Fruit fly (Drosophila melanogaster) whole organism, embryonic: Measurements from ENCODE around the gene yellow-e2.
A peak's percentile ranks its signal among the peaks of the same experiment; 100 is the strongest.

Experiments
- Antp ChIP-seq: fragments of 200-800 bp; sonication (Bioruptor generic); optimal IDR thresholded peaks from 3 replicates; lab custom pipeline; 2016; ENCODE audit warnings: missing biosample characterization, missing genetic modification characterization
- Atf6 ChIP-seq: fragments of 200-800 bp; sonication (Bioruptor generic); IDR thresholded peaks from 2 replicates; pipeline ENCODE4 v1.3.6; 2022; ENCODE audit warnings: missing biosample characterization, missing genetic modification characterization
- Bgb ChIP-seq: fragments of 200-800 bp; sonication (Bioruptor generic); IDR thresholded peaks from 2 replicates; pipeline ENCODE4 v1.3.6; 2022; ENCODE audit warnings: missing biosample characterization, missing genetic modification characterization; ENCODE audit not compliant: partially characterized antibody
- C15 ChIP-seq: fragments of 200-800 bp; sonication (Bioruptor generic); IDR thresholded peaks from 3 replicates; pipeline ENCODE4 v1.3.6; 2022; ENCODE audit warnings: missing biosample characterization, missing genetic modification characterization
- CG10431 ChIP-seq: fragments of 200-800 bp; sonication (Bioruptor generic); optimal IDR thresholded peaks from 3 replicates; lab custom pipeline; 2018; ENCODE audit warnings: missing biosample characterization, mild to moderate bottlenecking, missing genetic modification characterization
- CG11456 ChIP-seq: fragments of 200-800 bp; sonication (Bioruptor generic); IDR thresholded peaks from 3 replicates; pipeline ENCODE4 v1.3.6; 2022; ENCODE audit warnings: missing biosample characterization, missing genetic modification characterization
- CG12659 ChIP-seq: fragments of 200-800 bp; sonication (Bioruptor generic); optimal IDR thresholded peaks from 3 replicates; lab custom pipeline; 2017; ENCODE audit warnings: mild to moderate bottlenecking, missing biosample characterization, missing genetic modification reagents, missing genetic modification characterization
- CG13123 ChIP-seq: fragments of 200-800 bp; sonication (Bioruptor generic); optimal IDR thresholded peaks from 2 replicates; lab custom pipeline; 2016; ENCODE audit warnings: missing biosample characterization, missing genetic modification characterization
- CG13296 ChIP-seq: fragments of 200-800 bp; sonication (Bioruptor generic); optimal IDR thresholded peaks from 3 replicates; lab custom pipeline; 2018; ENCODE audit warnings: missing biosample characterization, mild to moderate bottlenecking, missing genetic modification characterization
- CG13775 ChIP-seq: fragments of 200-800 bp; sonication (Bioruptor generic); optimal IDR thresholded peaks from 3 replicates; lab custom pipeline; 2017; ENCODE audit warnings: missing biosample characterization, mild to moderate bottlenecking, missing genetic modification characterization
- CG15514 ChIP-seq: fragments of 200-800 bp; sonication (Bioruptor generic); optimal IDR thresholded peaks from 3 replicates; lab custom pipeline; 2017; ENCODE audit warnings: missing biosample characterization, missing genetic modification characterization, mild to moderate bottlenecking, moderate library complexity, missing genetic modification reagents
- CG17568 ChIP-seq: fragments of 200-800 bp; sonication (Bioruptor generic); optimal IDR thresholded peaks from 2 replicates; lab custom pipeline; 2018; ENCODE audit warnings: missing biosample characterization, mild to moderate bottlenecking, missing genetic modification characterization, moderate library complexity
- CG17802 ChIP-seq: fragments of 200-800 bp; sonication (Bioruptor generic); optimal IDR thresholded peaks from 2 replicates; lab custom pipeline; 2018; ENCODE audit warnings: missing biosample characterization, mild to moderate bottlenecking, missing genetic modification characterization, moderate library complexity
- CG18764 ChIP-seq: fragments of 200-800 bp; sonication (Bioruptor generic); optimal IDR thresholded peaks from 3 replicates; lab custom pipeline; 2016; ENCODE audit warnings: missing biosample characterization, missing genetic modification characterization
- CG2129 ChIP-seq: fragments of 200-800 bp; sonication (Bioruptor generic); IDR thresholded peaks from 2 replicates; pipeline ENCODE4 v1.3.6; 2022; ENCODE audit warnings: missing biosample characterization, missing genetic modification characterization; ENCODE audit not compliant: partially characterized antibody
- CG2889 ChIP-seq: fragments of 200-800 bp; sonication (Bioruptor generic); IDR thresholded peaks from 3 replicates; pipeline ENCODE4 v1.3.6; 2022; ENCODE audit warnings: missing biosample characterization, missing genetic modification characterization
- CG3065 ChIP-seq: fragments of 200-800 bp; sonication (Bioruptor generic); optimal IDR thresholded peaks from 2 replicates; lab custom pipeline; 2016; ENCODE audit warnings: missing biosample characterization, missing genetic modification characterization
- CG3163 ChIP-seq: fragments of 200-800 bp; sonication (Bioruptor generic); optimal IDR thresholded peaks from 3 replicates; lab custom pipeline; 2016; ENCODE audit warnings: missing biosample characterization, missing genetic modification characterization
- CG33213 ChIP-seq: fragments of 200-800 bp; sonication (Bioruptor generic); optimal IDR thresholded peaks from 3 replicates; lab custom pipeline; 2016; ENCODE audit warnings: missing biosample characterization, missing genetic modification characterization
- CG33557 ChIP-seq: fragments of 200-800 bp; sonication (Bioruptor generic); optimal IDR thresholded peaks from 2 replicates; lab custom pipeline; 2019; ENCODE audit warnings: missing biosample characterization, mild to moderate bottlenecking, missing genetic modification characterization, moderate library complexity
- CG4404 ChIP-seq: fragments of 200-800 bp; sonication (Bioruptor generic); IDR thresholded peaks from 2 replicates; pipeline ENCODE4 v1.3.6; 2022; ENCODE audit warnings: missing biosample characterization, missing genetic modification characterization
- CG4730 ChIP-seq: fragments of 200-800 bp; sonication (Bioruptor generic); IDR thresholded peaks from 2 replicates; pipeline ENCODE4 v1.3.6; 2022; ENCODE audit warnings: missing biosample characterization, missing genetic modification characterization
- CG6654 ChIP-seq: fragments of 200-800 bp; sonication (Bioruptor generic); optimal IDR thresholded peaks from 2 replicates; lab custom pipeline; 2017; ENCODE audit warnings: missing biosample characterization, mild to moderate bottlenecking, missing genetic modification characterization
- CG6854 ChIP-seq: fragments of 200-800 bp; sonication (Bioruptor generic); optimal IDR thresholded peaks from 3 replicates; lab custom pipeline; 2017; ENCODE audit warnings: missing biosample characterization, mild to moderate bottlenecking, missing genetic modification characterization
- CG7357 ChIP-seq: fragments of 200-800 bp; sonication (Bioruptor generic); IDR thresholded peaks from 3 replicates; pipeline ENCODE4 v1.3.6; 2022; ENCODE audit warnings: missing biosample characterization, missing genetic modification characterization
- CG9932 ChIP-seq: fragments of 200-800 bp; sonication (Bioruptor generic); IDR thresholded peaks from 2 replicates; pipeline ENCODE4 v1.3.6; 2022; ENCODE audit warnings: missing biosample characterization, missing genetic modification characterization
- Dip3 ChIP-seq: fragments of 200-800 bp; sonication (Bioruptor generic); optimal IDR thresholded peaks from 3 replicates; lab custom pipeline; 2016; ENCODE audit warnings: missing biosample characterization, missing genetic modification characterization
- Drgx ChIP-seq: fragments of 200-800 bp; sonication (Bioruptor generic); IDR thresholded peaks from 2 replicates; pipeline ENCODE4 v1.3.6; 2022; ENCODE audit warnings: missing biosample characterization, missing genetic modification characterization
- E2f1 ChIP-seq: fragments of 200-800 bp; sonication (Bioruptor generic); IDR thresholded peaks from 2 replicates; pipeline ENCODE4 v1.3.6; 2022; ENCODE audit warnings: missing biosample characterization, missing genetic modification characterization
- Hr39 ChIP-seq: fragments of >200 bp; optimal IDR thresholded peaks from 2 replicates; lab custom pipeline; 2017
- Myb ChIP-seq: fragments of 200-800 bp; sonication (Bioruptor generic); optimal IDR thresholded peaks from 2 replicates; lab custom pipeline; 2016; ENCODE audit warnings: missing biosample characterization, missing genetic modification characterization
- Optix ChIP-seq: fragments of 200-800 bp; sonication (Bioruptor generic); IDR thresholded peaks from 3 replicates; pipeline ENCODE4 v1.3.6; 2022; ENCODE audit warnings: missing biosample characterization, missing genetic modification characterization
- Ptx1 ChIP-seq: fragments of 200-800 bp; sonication (Bioruptor generic); IDR thresholded peaks from 2 replicates; pipeline ENCODE4 v1.3.6; 2022; ENCODE audit warnings: missing biosample characterization, missing genetic modification characterization
- Taf1 ChIP-seq: fragments of 200-800 bp; sonication (Bioruptor generic); IDR thresholded peaks from 2 replicates; pipeline ENCODE4 v1.3.6; 2022; ENCODE audit warnings: missing biosample characterization, missing genetic modification characterization
- ash1 ChIP-seq: fragments of 200-800 bp; sonication (Bioruptor generic); optimal IDR thresholded peaks from 2 replicates; lab custom pipeline; 2018; ENCODE audit warnings: missing biosample characterization, mild to moderate bottlenecking, missing genetic modification characterization
- caup ChIP-seq: fragments of 200-800 bp; sonication (Bioruptor generic); optimal IDR thresholded peaks from 3 replicates; lab custom pipeline; 2017; ENCODE audit warnings: missing biosample characterization, mild to moderate bottlenecking, missing genetic modification characterization, moderate library complexity; ENCODE audit not compliant: severe bottlenecking
- crc ChIP-seq: fragments of 200-800 bp; sonication (Bioruptor generic); optimal IDR thresholded peaks from 2 replicates; lab custom pipeline; 2016; ENCODE audit warnings: missing biosample characterization, missing genetic modification characterization
- eve ChIP-seq, 2 experiments: fragments of >200 bp; optimal IDR thresholded peaks; 2 replicates each; lab custom pipeline; 2017; ENCODE audit warnings: missing biosample characterization in 2 of 2, missing genetic modification characterization in 2 of 2
- gsb ChIP-seq: fragments of 200-800 bp; sonication (Bioruptor generic); IDR thresholded peaks from 2 replicates; pipeline ENCODE4 v1.3.6; 2022; ENCODE audit warnings: missing biosample characterization, missing genetic modification characterization
- jumu ChIP-seq: fragments of 200-800 bp; sonication (Bioruptor generic); optimal IDR thresholded peaks from 3 replicates; lab custom pipeline; 2016; ENCODE audit warnings: missing biosample characterization, missing genetic modification characterization
- lilli ChIP-seq: fragments of 200-800 bp; sonication (Bioruptor generic); optimal IDR thresholded peaks from 3 replicates; lab custom pipeline; 2016; ENCODE audit warnings: missing biosample characterization, missing genetic modification characterization
- nau ChIP-seq: fragments of 200-800 bp; sonication (Bioruptor generic); optimal IDR thresholded peaks from 3 replicates; lab custom pipeline; 2017; ENCODE audit warnings: missing biosample characterization, mild to moderate bottlenecking, missing genetic modification characterization, missing genetic modification reagents
- onecut ChIP-seq: fragments of 200-800 bp; sonication (Bioruptor generic); IDR thresholded peaks from 2 replicates; pipeline ENCODE4 v1.3.6; 2022; ENCODE audit warnings: missing biosample characterization, missing genetic modification characterization
- pfk ChIP-seq: fragments of 200-800 bp; sonication (Bioruptor generic); optimal IDR thresholded peaks from 2 replicates; lab custom pipeline; 2018; ENCODE audit warnings: missing biosample characterization, mild to moderate bottlenecking, missing genetic modification characterization, moderate library complexity
- pho ChIP-seq: fragments of 200-800 bp; sonication (Bioruptor generic); optimal IDR thresholded peaks from 2 replicates; lab custom pipeline; 2016; ENCODE audit warnings: missing biosample characterization, missing genetic modification characterization
- rib ChIP-seq: fragments of 200-800 bp; sonication (Bioruptor generic); IDR thresholded peaks from 2 replicates; pipeline ENCODE4 v1.3.6; 2022; ENCODE audit warnings: missing biosample characterization, missing genetic modification characterization
- ro ChIP-seq: fragments of 200-800 bp; sonication (Bioruptor generic); IDR thresholded peaks from 2 replicates; pipeline ENCODE4 v1.3.6; 2022; ENCODE audit warnings: missing biosample characterization, missing genetic modification characterization
- sob ChIP-seq: fragments of 200-800 bp; sonication (Bioruptor generic); IDR thresholded peaks from 2 replicates; pipeline ENCODE4 v1.3.6; 2022; ENCODE audit warnings: missing biosample characterization, missing genetic modification characterization
- wdn ChIP-seq: fragments of 200-800 bp; sonication (Bioruptor generic); IDR thresholded peaks from 2 replicates; pipeline ENCODE4 v1.3.6; 2022; ENCODE audit warnings: missing biosample characterization, missing genetic modification characterization

The yellow-e2 gene

DNA sequence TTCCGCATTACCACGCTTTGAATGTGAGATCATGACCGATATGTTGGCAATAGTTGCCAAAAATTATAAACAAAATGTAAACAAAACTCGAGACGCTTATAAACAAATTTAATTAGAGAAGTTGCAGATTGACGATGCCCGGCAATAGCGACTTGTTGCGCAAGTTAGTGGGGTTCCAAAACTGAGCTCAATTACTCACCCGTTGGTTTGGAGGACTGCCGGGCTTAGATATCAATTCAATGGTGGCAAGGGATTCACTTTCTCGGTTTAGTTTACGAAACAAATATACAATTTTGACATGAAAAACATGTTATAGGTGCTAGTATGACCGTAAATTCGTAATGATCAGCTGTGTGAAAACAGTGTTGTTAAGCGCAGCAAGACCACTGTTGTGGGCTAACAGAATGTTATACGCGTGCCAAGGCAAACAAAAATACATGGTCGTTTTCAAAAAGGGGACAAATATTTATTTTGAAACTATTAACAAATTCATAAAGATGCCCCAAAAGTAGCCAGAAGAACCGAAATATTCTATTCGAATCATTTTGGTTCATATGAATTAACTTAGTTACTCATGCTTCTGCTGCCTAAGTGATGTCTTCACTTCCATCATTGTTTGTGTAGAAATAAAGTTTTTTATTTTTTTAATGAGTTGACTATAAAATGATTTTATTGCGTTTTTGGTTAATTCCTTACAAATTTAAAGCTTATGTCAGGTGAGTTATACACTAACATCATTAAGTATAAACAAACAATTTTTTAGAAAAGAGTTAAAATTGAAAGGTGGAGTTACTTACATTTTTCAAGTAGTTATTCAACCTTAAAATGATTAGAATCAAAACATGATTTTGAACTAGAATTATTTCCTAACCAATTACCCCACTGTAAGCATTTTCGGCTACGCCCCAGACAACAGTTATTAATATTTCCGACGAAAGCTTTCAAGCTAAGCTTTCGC, 40.0 kb downstream of the yellow-e2 start, which contains the start of gene Elp6 (continued):
- TF ChIP-seq Drgx (GFP tag; lab: Robert Waterston, UW) = peak; percentile 63
- no peak for TF ChIP-seq sob (GFP tag; lab: Robert Waterston, UW)
- no peak for TF ChIP-seq nau (GFP tag; lab: Kevin White, UChicago)
- no peak for TF ChIP-seq Taf1 (GFP tag; lab: Robert Waterston, UW)
- peak; percentile 49 for TF ChIP-seq CG13296 (GFP tag; lab: Kevin White, UChicago)
- peak; percentile 28 for TF ChIP-seq jumu (GFP tag; lab: Kevin White, UChicago)
- peak; percentile 47 for TF ChIP-seq CG18764 (GFP tag; lab: Kevin White, UChicago)
- TF ChIP-seq CG13123 (GFP tag; lab: Kevin White, UChicago) = peak; percentile 33
- TF ChIP-seq CG6854 (GFP tag; lab: Kevin White, UChicago) = peak; percentile 53
- peak; percentile 61 for TF ChIP-seq Antp (GFP tag; lab: Kevin White, UChicago)
- TF ChIP-seq pfk (GFP tag; lab: Kevin White, UChicago) = no peak
- peak; percentile 58 for TF ChIP-seq CG12659 (GFP tag; lab: Kevin White, UChicago)
- TF ChIP-seq CG17568 = peak; percentile 38
- TF ChIP-seq crc (GFP tag; lab: Kevin White, UChicago) = peak; percentile 35
- TF ChIP-seq eve (GFP tag; optimal IDR thresholded peaks at IDR 0.05; lab: Kevin White, UChicago) = peak in 1 of 2 experiments; percentile 62
- TF ChIP-seq ro (GFP tag; lab: Robert Waterston, UW) = no peak
- TF ChIP-seq CG10431 (GFP tag; lab: Kevin White, UChicago) = peak; percentile 71
- peak; percentile 37 for TF ChIP-seq onecut (GFP tag; lab: Robert Waterston, UW)
- no peak for TF ChIP-seq ash1
- TF ChIP-seq caup (GFP tag; lab: Kevin White, UChicago) = peak; percentile 71
- TF ChIP-seq CG3163 (GFP tag; lab: Kevin White, UChicago) = peak; percentile 30
- TF ChIP-seq Bgb (GFP tag; lab: Robert Waterston, UW) = no peak
- TF ChIP-seq C15 (GFP tag; lab: Robert Waterston, UW) = 0 out of 3 replicates have a peak, but pooled peaks have one; percentile 19
- TF ChIP-seq CG33557 (GFP tag; lab: Kevin White, UChicago) = no peak
- TF ChIP-seq Hr39 = no peak
- TF ChIP-seq CG9932 (GFP tag; lab: Robert Waterston, UW) = peak; percentile 70
- TF ChIP-seq CG4730 = peak; percentile 50; the same call in 1 of the 2 replicates
- no peak for TF ChIP-seq rib
- TF ChIP-seq Ptx1 (GFP tag; lab: Robert Waterston, UW) = peak; percentile 69
- TF ChIP-seq CG2129 = no peak
- peak; percentile 69 for TF ChIP-seq lilli (GFP tag; lab: Kevin White, UChicago)
- TF ChIP-seq Atf6 (GFP tag; lab: Robert Waterston, UW) = peak; percentile 50; the same call in 1 of the 2 replicates
- TF ChIP-seq CG33213 (GFP tag; lab: Kevin White, UChicago) = peak; percentile 37
- TF ChIP-seq CG3065 (GFP tag; lab: Kevin White, UChicago) = no peak
- peak; percentile 47 for TF ChIP-seq Dip3 (GFP tag; lab: Kevin White, UChicago)
- TF ChIP-seq CG4404 (GFP tag; lab: Robert Waterston, UW) = no peak
- TF ChIP-seq CG17802 (tag; lab: Kevin White, UChicago) = no peak
- peak; percentile 67 for TF ChIP-seq E2f1 (GFP tag; lab: Robert Waterston, UW)
- peak; percentile 29 for TF ChIP-seq Myb
- no peak for TF ChIP-seq gsb
- peak; percentile 69 for TF ChIP-seq pho
- TF ChIP-seq Optix (GFP tag; lab: Robert Waterston, UW) = no peak
- TF ChIP-seq CG2889 (GFP tag; lab: Robert Waterston, UW) = 0 out of 3 replicates have a peak, but pooled peaks have one; percentile 46
- peak; percentile 71 for TF ChIP-seq CG13775 (GFP tag; lab: Kevin White, UChicago)
- no peak for TF ChIP-seq CG7357 (GFP tag; lab: Robert Waterston, UW)
- peak; percentile 57 for TF ChIP-seq CG15514 (GFP tag; lab: Kevin White, UChicago)
- TF ChIP-seq CG11456 = peak; percentile 77; the same call in 2 of the 3 replicates
- TF ChIP-seq wdn (GFP tag; lab: Robert Waterston, UW) = no peak
- TF ChIP-seq CG6654 (GFP tag; lab: Kevin White, UChicago) = peak; percentile 34
